Worm (Caenorhabditis elegans): ENCODE measurements around the gene F14B8.6.

- TF ChIP-seq tab-1 (GFP tag; IDR thresholded peaks at IDR 0.05) (no peak), ztf-23 (GFP tag; IDR thresholded peaks at IDR 0.05) (no peak), cog-1 (tag; optimal IDR thresholded peaks at IDR 0.05) (no peak), ztf-29 (GFP tag; IDR thresholded peaks at IDR 0.05) (no peak), klf-2 (GFP tag; conservative IDR thresholded peaks at IDR 0.05) (no peak), flt-1 (GFP tag; IDR thresholded peaks at IDR 0.05) (no peak), med-1 (GFP tag; optimal IDR thresholded peaks at IDR 0.05; ENCODE audit: insufficient read depth) (no peak), T22C8.4 (GFP tag; IDR thresholded peaks at IDR 0.05) (no peak), ref-1 (GFP tag; conservative IDR thresholded peaks at IDR 0.05) (no peak)
These were observed 8.6 kb upstream of the F14B8.6 start for ce11 chrX:6940775-6941174.

Measured in whole organism, midembryonic.